Fruit fly (Drosophila melanogaster) whole organism, embryonic: ENCODE data around the gene grass.
A peak's percentile ranks its signal among the peaks of the same experiment; 100 is the strongest.

ENCODE experiments used
- Bdp1 ChIP-seq: fragments of 200-800 bp; sonication (Bioruptor generic); optimal IDR thresholded peaks from 3 replicates; lab custom pipeline; 2016; ENCODE audit warnings: missing biosample characterization, missing genetic modification characterization
- CG10366 ChIP-seq: fragments of 200-800 bp; sonication (Bioruptor generic); IDR thresholded peaks from 2 replicates; pipeline ENCODE4 v1.3.6; 2022; ENCODE audit warnings: missing biosample characterization, missing genetic modification characterization
- CG13123 ChIP-seq: fragments of 200-800 bp; sonication (Bioruptor generic); optimal IDR thresholded peaks from 2 replicates; lab custom pipeline; 2016; ENCODE audit warnings: missing biosample characterization, missing genetic modification characterization
- CG13287 ChIP-seq: fragments of 200-800 bp; sonication (Bioruptor generic); IDR thresholded peaks from 2 replicates; pipeline ENCODE4 v1.3.6; 2022; ENCODE audit warnings: missing biosample characterization, missing genetic modification characterization; ENCODE audit not compliant: partially characterized antibody
- CG13624 ChIP-seq: fragments of 200-800 bp; sonication (Bioruptor generic); optimal IDR thresholded peaks from 2 replicates; lab custom pipeline; 2016; ENCODE audit warnings: missing biosample characterization, missing genetic modification characterization
- CG16779 ChIP-seq: fragments of 200-800 bp; sonication (Bioruptor generic); IDR thresholded peaks from 2 replicates; pipeline ENCODE4 v1.3.6; 2022; ENCODE audit warnings: missing biosample characterization, missing genetic modification characterization
- CG18262 ChIP-seq: fragments of 200-800 bp; optimal IDR thresholded peaks from 3 replicates; lab custom pipeline; 2019; ENCODE audit warnings: missing biosample characterization, mild to moderate bottlenecking, missing genetic modification characterization, moderate library complexity
- CG1832 ChIP-seq: fragments of 200-800 bp; sonication (Bioruptor generic); optimal IDR thresholded peaks from 2 replicates; lab custom pipeline; 2017; ENCODE audit warnings: missing biosample characterization, mild to moderate bottlenecking, missing genetic modification characterization, inconsistent platforms
- CG2116 ChIP-seq: fragments of 200-800 bp; sonication (Bioruptor generic); optimal IDR thresholded peaks from 3 replicates; lab custom pipeline; 2018; ENCODE audit warnings: missing biosample characterization, mild to moderate bottlenecking, missing genetic modification characterization
- CG2129 ChIP-seq: fragments of 200-800 bp; sonication (Bioruptor generic); IDR thresholded peaks from 2 replicates; pipeline ENCODE4 v1.3.6; 2022; ENCODE audit warnings: missing biosample characterization, missing genetic modification characterization; ENCODE audit not compliant: partially characterized antibody
- CG34224 ChIP-seq: fragments of 200-800 bp; sonication (Bioruptor generic); IDR thresholded peaks from 3 replicates; pipeline ENCODE4 v1.3.6; 2022; ENCODE audit warnings: missing biosample characterization, missing genetic modification characterization; ENCODE audit not compliant: partially characterized antibody
- CG34376 ChIP-seq: fragments of 200-800 bp; sonication (Bioruptor generic); optimal IDR thresholded peaks from 2 replicates; lab custom pipeline; 2018; ENCODE audit warnings: missing biosample characterization, mild to moderate bottlenecking, missing genetic modification characterization
- CG34422 ChIP-seq: fragments of 200-800 bp; sonication (Bioruptor generic); IDR thresholded peaks from 3 replicates; pipeline ENCODE4 v1.3.6; 2022; ENCODE audit warnings: missing biosample characterization, missing genetic modification characterization
- CG42726 ChIP-seq: fragments of 200-800 bp; sonication (Bioruptor generic); IDR thresholded peaks from 2 replicates; pipeline ENCODE4 v1.3.6; 2022; ENCODE audit warnings: missing biosample characterization, missing genetic modification characterization; ENCODE audit not compliant: partially characterized antibody
- CG4424 ChIP-seq: fragments of 200-800 bp; sonication (Bioruptor generic); optimal IDR thresholded peaks from 3 replicates; lab custom pipeline; 2016; ENCODE audit warnings: missing biosample characterization, missing genetic modification characterization
- CG7963 ChIP-seq: fragments of 200-800 bp; sonication (Bioruptor generic); IDR thresholded peaks from 3 replicates; pipeline ENCODE4 v1.3.6; 2022; ENCODE audit warnings: missing biosample characterization, missing genetic modification characterization; ENCODE audit not compliant: partially characterized antibody
- Dll ChIP-seq: fragments of 200-800 bp; sonication (Bioruptor generic); IDR thresholded peaks from 4 replicates; pipeline ENCODE4 v1.3.6; 2022; ENCODE audit warnings: missing biosample characterization, missing genetic modification characterization; ENCODE audit not compliant: partially characterized antibody
- Doc3 ChIP-seq: fragments of 200-800 bp; sonication (Bioruptor generic); IDR thresholded peaks from 3 replicates; pipeline ENCODE4 v1.3.6; 2022; ENCODE audit warnings: missing biosample characterization, missing genetic modification characterization; ENCODE audit not compliant: partially characterized antibody
- Dp ChIP-seq: fragments of 200-800 bp; sonication (Bioruptor generic); optimal IDR thresholded peaks from 2 replicates; lab custom pipeline; 2018; ENCODE audit warnings: missing biosample characterization, mild to moderate bottlenecking, missing genetic modification characterization, moderate library complexity
- Dref ChIP-seq: fragments of 200-800 bp; sonication (Bioruptor generic); IDR thresholded peaks from 2 replicates; pipeline ENCODE4 v1.3.6; 2022; ENCODE audit warnings: missing biosample characterization, missing genetic modification characterization
- E2f2 ChIP-seq: fragments of 200-800 bp; sonication (Bioruptor generic); IDR thresholded peaks from 2 replicates; pipeline ENCODE4 v1.3.6; 2022; ENCODE audit warnings: missing biosample characterization, missing genetic modification characterization
- Ets65A ChIP-seq: fragments of 200-800 bp; sonication (Bioruptor generic); peaks from one replicate; lab custom pipeline; 2016; ENCODE audit warnings: missing biosample characterization, missing genetic modification characterization
- HLH4C ChIP-seq: fragments of 200-800 bp; sonication (Bioruptor generic); IDR thresholded peaks from 3 replicates; pipeline ENCODE4 v1.3.6; 2022; ENCODE audit warnings: missing biosample characterization, missing genetic modification characterization; ENCODE audit not compliant: partially characterized antibody
- MESR4 ChIP-seq: fragments of 200-800 bp; sonication (Bioruptor generic); optimal IDR thresholded peaks from 2 replicates; lab custom pipeline; 2018; ENCODE audit warnings: missing biosample characterization, mild to moderate bottlenecking, missing genetic modification characterization, moderate library complexity
- MTF-1 ChIP-seq: fragments of 200-800 bp; sonication (Bioruptor generic); optimal IDR thresholded peaks from 2 replicates; lab custom pipeline; 2018; ENCODE audit warnings: missing biosample characterization, mild to moderate bottlenecking, missing genetic modification characterization, borderline replicate concordance
- Myb ChIP-seq: fragments of 200-800 bp; sonication (Bioruptor generic); optimal IDR thresholded peaks from 2 replicates; lab custom pipeline; 2016; ENCODE audit warnings: missing biosample characterization, missing genetic modification characterization
- Scr ChIP-seq: fragments of 200-800 bp; sonication (Bioruptor generic); IDR thresholded peaks from 2 replicates; pipeline ENCODE4 v1.3.6; 2022; ENCODE audit warnings: missing biosample characterization, missing genetic modification characterization; ENCODE audit not compliant: partially characterized antibody
- Sin3A ChIP-seq: fragments of >200 bp; optimal IDR thresholded peaks from 2 replicates; lab custom pipeline; 2018
- bbx ChIP-seq: fragments of 200-800 bp; sonication (Bioruptor generic); IDR thresholded peaks from 2 replicates; pipeline ENCODE4 v1.3.6; 2022; ENCODE audit warnings: missing biosample characterization, missing genetic modification characterization; ENCODE audit not compliant: partially characterized antibody
- crp ChIP-seq, 2 experiments: fragments of 200-800 bp; sonication (Bioruptor generic); optimal IDR thresholded peaks; 2 replicates in 1 of 2; 3 replicates in 1 of 2; lab custom pipeline; 2017; ENCODE audit warnings: missing biosample characterization in 2 of 2, missing genetic modification characterization in 2 of 2, mild to moderate bottlenecking in 1 of 2, moderate library complexity in 1 of 2
- cwo ChIP-seq: fragments of 200-800 bp; sonication (Bioruptor generic); optimal IDR thresholded peaks from 3 replicates; lab custom pipeline; 2017; ENCODE audit warnings: missing biosample characterization, missing genetic modification characterization, mild to moderate bottlenecking, moderate library complexity, missing genetic modification reagents
- grn ChIP-seq: fragments of 200-800 bp; sonication (Bioruptor generic); optimal IDR thresholded peaks from 3 replicates; lab custom pipeline; 2017; ENCODE audit warnings: missing biosample characterization, missing genetic modification characterization
- gsb-n ChIP-seq: fragments of 200-800 bp; sonication (Bioruptor generic); optimal IDR thresholded peaks from 3 replicates; lab custom pipeline; 2018; ENCODE audit warnings: missing biosample characterization, mild to moderate bottlenecking, missing genetic modification characterization
- inv ChIP-seq: fragments of 200-800 bp; sonication (Bioruptor generic); IDR thresholded peaks from 2 replicates; pipeline ENCODE4 v1.3.6; 2022; ENCODE audit warnings: missing biosample characterization, missing genetic modification characterization; ENCODE audit not compliant: partially characterized antibody
- knrl ChIP-seq: fragments of 200-800 bp; sonication (Bioruptor generic); IDR thresholded peaks from 3 replicates; pipeline ENCODE4 v1.3.6; 2022; ENCODE audit warnings: missing biosample characterization, missing genetic modification characterization; ENCODE audit not compliant: partially characterized antibody
- nerfin-2 ChIP-seq: fragments of 200-800 bp; sonication (Bioruptor generic); IDR thresholded peaks from 2 replicates; pipeline ENCODE4 v1.3.6; 2022; ENCODE audit warnings: missing biosample characterization, missing genetic modification characterization; ENCODE audit not compliant: partially characterized antibody
- nmo ChIP-seq: fragments of 200-800 bp; sonication (Bioruptor generic); optimal IDR thresholded peaks from 2 replicates; lab custom pipeline; 2018; ENCODE audit warnings: missing biosample characterization, mild to moderate bottlenecking, missing genetic modification characterization, moderate library complexity
- rib ChIP-seq: fragments of 200-800 bp; sonication (Bioruptor generic); IDR thresholded peaks from 2 replicates; pipeline ENCODE4 v1.3.6; 2022; ENCODE audit warnings: missing biosample characterization, missing genetic modification characterization
- row ChIP-seq: fragments of 200-800 bp; sonication (Bioruptor generic); IDR thresholded peaks from 3 replicates; pipeline ENCODE4 v1.3.6; 2022; ENCODE audit warnings: missing biosample characterization, missing genetic modification characterization
- scrt ChIP-seq: fragments of 200-800 bp; sonication (Bioruptor generic); optimal IDR thresholded peaks from 2 replicates; lab custom pipeline; 2018; ENCODE audit warnings: missing biosample characterization, mild to moderate bottlenecking, missing genetic modification characterization, moderate library complexity
- sens ChIP-seq: fragments of 200-800 bp; sonication (Bioruptor generic); peaks from one replicate; lab custom pipeline; 2016; ENCODE audit warnings: missing biosample characterization, missing genetic modification characterization
- stwl ChIP-seq: fragments of 200-800 bp; sonication (Bioruptor generic); optimal IDR thresholded peaks from 3 replicates; lab custom pipeline; 2018; ENCODE audit warnings: missing biosample characterization, mild to moderate bottlenecking, missing genetic modification characterization, moderate library complexity
- tgo ChIP-seq: fragments of 200-800 bp; sonication (Bioruptor generic); IDR thresholded peaks from 3 replicates; pipeline ENCODE4 v1.3.6; 2022; ENCODE audit warnings: missing biosample characterization, missing genetic modification characterization
- tna ChIP-seq: fragments of 200-800 bp; sonication (Bioruptor generic); IDR thresholded peaks from 2 replicates; pipeline ENCODE4 v1.3.6; 2022; ENCODE audit warnings: missing biosample characterization, missing genetic modification characterization; ENCODE audit not compliant: partially characterized antibody
- trem ChIP-seq: fragments of 200-800 bp; optimal IDR thresholded peaks from 3 replicates; lab custom pipeline; 2019; ENCODE audit warnings: missing biosample characterization, mild to moderate bottlenecking, missing genetic modification characterization, moderate library complexity
- tx ChIP-seq: fragments of 200-800 bp; sonication (Bioruptor generic); optimal IDR thresholded peaks from 2 replicates; lab custom pipeline; 2016; ENCODE audit warnings: missing biosample characterization, missing genetic modification characterization
- unc-4 ChIP-seq: fragments of 200-800 bp; sonication (Bioruptor generic); IDR thresholded peaks from 2 replicates; pipeline ENCODE4 v1.3.6; 2022; ENCODE audit warnings: missing biosample characterization, missing genetic modification characterization; ENCODE audit not compliant: partially characterized antibody
- wek ChIP-seq: fragments of 200-800 bp; sonication (Bioruptor generic); optimal IDR thresholded peaks from 3 replicates; lab custom pipeline; 2018; ENCODE audit warnings: missing biosample characterization, mild to moderate bottlenecking, missing genetic modification characterization, moderate library complexity

The grass gene

dm6 chr3R:27116465-27117092 lies 41.2 kb upstream of the grass start, which contains the start of the genes CG6066 and CG5880 (continued):
- TF ChIP-seq CG16779 (GFP tag; lab: Robert Waterston, UW) (0 out of 2 replicates have a peak, but pooled peaks have one; percentile 2), CG34224 (GFP tag; lab: Robert Waterston, UW) (peak; percentile 89), Ets65A (peak; percentile 87), CG2129 (GFP tag; lab: Robert Waterston, UW) (peak; percentile 63; the same call in 1 of the 2 replicates), CG10366 (GFP tag; lab: Robert Waterston, UW) (no peak), tgo (GFP tag; lab: Robert Waterston, UW) (no peak), scrt (no peak), tna (GFP tag; lab: Robert Waterston, UW) (peak; percentile 65), row (GFP tag; lab: Robert Waterston, UW) (0 out of 3 replicates have a peak, but pooled peaks have one; percentile 7), knrl (GFP tag; lab: Robert Waterston, UW) (peak; percentile 78), Myb (GFP tag; lab: Kevin White, UChicago) (peak; percentile 29), CG34376 (no peak), nerfin-2 (GFP tag; lab: Robert Waterston, UW) (peak; percentile 71), CG4424 (GFP tag; lab: Kevin White, UChicago) (no peak), CG42726 (GFP tag; lab: Robert Waterston, UW) (peak; percentile 58; the same call in 1 of the 2 replicates), sens (peak; percentile 62), CG1832 (GFP tag; lab: Kevin White, UChicago) (peak; percentile 60), MTF-1 (GFP tag; lab: Kevin White, UChicago) (no peak), CG18262 (no peak), rib (GFP tag; lab: Robert Waterston, UW) (peak; percentile 62; the same call in 1 of the 2 replicates), cwo (GFP tag; lab: Kevin White, UChicago) (no peak), Dp (GFP tag; lab: Kevin White, UChicago) (peak; percentile 32), crp (GFP tag; optimal IDR thresholded peaks at IDR 0.05; lab: Kevin White, UChicago) (peak; percentile 70 to 95), trem (peak; percentile 37), Bdp1 (GFP tag; lab: Kevin White, UChicago) (no peak), CG13123 (GFP tag; lab: Kevin White, UChicago) (no peak), tx (GFP tag; lab: Kevin White, UChicago) (no peak), gsb-n (no peak), stwl (peak; percentile 74), unc-4 (GFP tag; lab: Robert Waterston, UW) (peak; percentile 82), Scr (GFP tag; lab: Robert Waterston, UW) (peak; percentile 86), CG7963 (peak; percentile 71), CG13624 (GFP tag; lab: Kevin White, UChicago) (no peak), wek (no peak), Sin3A (lab: Kevin White, UChicago) (peak; percentile 76), CG34422 (peak; percentile 84; the same call in 1 of the 3 replicates), bbx (GFP tag; lab: Robert Waterston, UW) (peak; percentile 90), grn (GFP tag; lab: Kevin White, UChicago) (no peak), Doc3 (peak; percentile 79), E2f2 (GFP tag; lab: Robert Waterston, UW) (peak; percentile 48), HLH4C (GFP tag; lab: Robert Waterston, UW) (peak; percentile 87), CG13287 (GFP tag; lab: Robert Waterston, UW) (peak; percentile 91), Dref (GFP tag; lab: Robert Waterston, UW) (peak; percentile 85), inv (GFP tag; lab: Robert Waterston, UW) (peak; percentile 70), Dll (GFP tag; lab: Robert Waterston, UW) (peak; percentile 90), MESR4 (GFP tag; lab: Kevin White, UChicago) (peak; percentile 63), CG2116 (GFP tag; lab: Kevin White, UChicago) (peak; percentile 41), nmo (GFP tag; lab: Kevin White, UChicago) (peak; percentile 9)
